Worm (Caenorhabditis elegans) whole organism, young adult: Measurements from ENCODE around the gene C02F5.12.

Experiments
- B0336.3 ChIP-seq: fragments of 200-800 bp; sonication (Bioruptor generic); IDR thresholded peaks from 2 replicates; pipeline ENCODE4 v1.3.6; 2022; ENCODE audit warnings: missing genetic modification characterization, missing compliant biosample characterization
- D2030.7 ChIP-seq: fragments of 200-800 bp; sonication (Bioruptor generic); IDR thresholded peaks from 2 replicates; pipeline ENCODE4 v1.3.6; 2022; ENCODE audit warnings: missing genetic modification reagents, missing genetic modification characterization, missing compliant biosample characterization
- F23B12.7 ChIP-seq: sonication (generic microtip); optimal IDR thresholded peaks from 2 replicates; lab custom pipeline; 2017; ENCODE audit warnings: missing genetic modification characterization, mild to moderate bottlenecking, missing compliant biosample characterization, antibody characterized with exemption, moderate library complexity; ENCODE audit not compliant: insufficient read depth
- F37B4.10 ChIP-seq: fragments of 200-800 bp; sonication (Bioruptor generic); IDR thresholded peaks from 2 replicates; pipeline ENCODE4 v1.3.6; 2022; ENCODE audit warnings: missing genetic modification characterization, missing compliant biosample characterization
- F39B2.1 ChIP-seq: fragments of 200-800 bp; sonication (Bioruptor generic); IDR thresholded peaks from 2 replicates; pipeline ENCODE4 v1.3.6; 2022; ENCODE audit warnings: missing genetic modification reagents, missing genetic modification characterization, missing compliant biosample characterization
- F52B5.7 ChIP-seq: sonication (generic microtip); optimal IDR thresholded peaks from 2 replicates; lab custom pipeline; 2016; ENCODE audit warnings: mild to moderate bottlenecking, missing genetic modification characterization, missing compliant biosample characterization
- T07F8.4 ChIP-seq: sonication (generic microtip); optimal IDR thresholded peaks from 2 replicates; lab custom pipeline; 2016; ENCODE audit warnings: mild to moderate bottlenecking, missing genetic modification characterization, moderate library complexity, missing compliant biosample characterization
- Y53G8AR.9 ChIP-seq: fragments of 200-800 bp; sonication (Bioruptor generic); conservative IDR thresholded peaks from 2 replicates; pipeline ENCODE4 v1.3.6; 2022; ENCODE audit warnings: missing genetic modification reagents, missing genetic modification characterization, missing compliant biosample characterization
- ZK185.1 ChIP-seq: sonication (generic microtip); optimal IDR thresholded peaks from 2 replicates; lab custom pipeline; 2016; ENCODE audit warnings: mild to moderate bottlenecking, missing genetic modification characterization, missing compliant biosample characterization; ENCODE audit not compliant: poor library complexity, severe bottlenecking
- aptf-2 ChIP-seq: fragments of 200-800 bp; sonication (Bioruptor generic); conservative IDR thresholded peaks from 2 replicates; pipeline ENCODE4 v1.3.6; 2022; ENCODE audit warnings: missing genetic modification reagents, missing genetic modification characterization, missing compliant biosample characterization
- attf-5 ChIP-seq: fragments of 200-800 bp; sonication (Bioruptor generic); optimal IDR thresholded peaks from 2 replicates; lab custom pipeline; 2018; ENCODE audit warnings: mild to moderate bottlenecking, missing genetic modification characterization, missing compliant biosample characterization
- ccch-3 ChIP-seq: fragments of 200-800 bp; sonication (Bioruptor generic); optimal IDR thresholded peaks from 2 replicates; lab custom pipeline; 2018; ENCODE audit warnings: mild to moderate bottlenecking, missing genetic modification characterization, missing compliant biosample characterization
- ceh-100 ChIP-seq: fragments of 200-800 bp; sonication (Bioruptor generic); IDR thresholded peaks from 2 replicates; pipeline ENCODE4 v1.3.6; 2022; ENCODE audit warnings: missing genetic modification reagents, missing genetic modification characterization, missing compliant biosample characterization
- ceh-40 ChIP-seq: fragments of 200-800 bp; sonication (Bioruptor generic); IDR thresholded peaks from 2 replicates; pipeline ENCODE4 v1.3.6; 2022; ENCODE audit warnings: missing genetic modification characterization, missing compliant biosample characterization
- die-1 ChIP-seq: sonication (generic microtip); optimal IDR thresholded peaks from 2 replicates; lab custom pipeline; 2016; ENCODE audit warnings: missing genotype, mild to moderate bottlenecking, missing genetic modification characterization, missing compliant biosample characterization
- dox-1 ChIP-seq: fragments of 200-800 bp; sonication (Bioruptor generic); IDR thresholded peaks from 2 replicates; pipeline ENCODE4 v1.3.6; 2022; ENCODE audit warnings: missing genetic modification reagents, missing genetic modification characterization, missing compliant biosample characterization
- egrh-3 ChIP-seq: fragments of 200-800 bp; sonication (Bioruptor generic); IDR thresholded peaks from 2 replicates; pipeline ENCODE4 v1.3.6; 2022; ENCODE audit warnings: missing genetic modification reagents, missing genetic modification characterization, missing compliant biosample characterization
- him-1 ChIP-seq: sonication (generic microtip); optimal IDR thresholded peaks from 2 replicates; lab custom pipeline; 2016; ENCODE audit warnings: missing genotype, missing genetic modification reagents, missing genetic modification characterization, missing compliant biosample characterization
- hmg-1.2 ChIP-seq: fragments of 200-800 bp; sonication (Bioruptor generic); IDR thresholded peaks from 2 replicates; pipeline ENCODE4 v1.3.6; 2022; ENCODE audit warnings: missing genetic modification reagents, missing genetic modification characterization, missing compliant biosample characterization
- hsf-1 ChIP-seq: fragments of 200-800 bp; sonication (Bioruptor generic); IDR thresholded peaks from 2 replicates; pipeline ENCODE4 v1.3.6; 2022; ENCODE audit warnings: missing genetic modification reagents, missing genetic modification characterization, missing compliant biosample characterization
- lag-1 ChIP-seq: fragments of 200-800 bp; sonication (Bioruptor generic); IDR thresholded peaks from 2 replicates; pipeline ENCODE4 v1.3.6; 2022; ENCODE audit warnings: missing genetic modification reagents, missing genetic modification characterization, missing compliant biosample characterization
- lin-54 ChIP-seq: fragments of 200-800 bp; sonication (Bioruptor generic); optimal IDR thresholded peaks from 2 replicates; lab custom pipeline; 2018; ENCODE audit warnings: mild to moderate bottlenecking, missing genetic modification characterization, missing compliant biosample characterization
- mcd-1 ChIP-seq: fragments of 200-800 bp; sonication (Bioruptor generic); IDR thresholded peaks from 2 replicates; pipeline ENCODE4 v1.3.6; 2022; ENCODE audit warnings: missing genetic modification reagents, missing genetic modification characterization, missing compliant biosample characterization
- nfyb-1 ChIP-seq: fragments of 200-800 bp; sonication (Bioruptor generic); IDR thresholded peaks from 2 replicates; pipeline ENCODE4 v1.3.6; 2022; ENCODE audit warnings: missing genetic modification reagents, missing genetic modification characterization, missing compliant biosample characterization
- nhr-120 ChIP-seq: fragments of 200-800 bp; sonication (Bioruptor generic); IDR thresholded peaks from 2 replicates; pipeline ENCODE4 v1.3.6; 2022; ENCODE audit warnings: missing genetic modification characterization, missing compliant biosample characterization
- nhr-80 ChIP-seq: sonication (generic microtip); optimal IDR thresholded peaks from 2 replicates; lab custom pipeline; 2016; ENCODE audit warnings: missing genetic modification characterization, missing compliant biosample characterization
- nhr-90 ChIP-seq: sonication (generic microtip); optimal IDR thresholded peaks from 2 replicates; lab custom pipeline; 2016; ENCODE audit warnings: missing genotype, mild to moderate bottlenecking, missing genetic modification characterization, missing compliant biosample characterization
- pha-4 ChIP-seq: fragments of 150-350 bp; sonication (generic microtip); optimal IDR thresholded peaks from 2 replicates; lab custom pipeline; 2014; ENCODE audit warnings: missing biosample characterization, missing genetic modification reagents, missing genetic modification characterization
- rpc-1 ChIP-seq, 2 experiments: fragments of 150-350 bp in 1 of 2; sonication (generic microtip) in 1 of 2; optimal IDR thresholded peaks; 2 replicates each; lab custom pipeline; 2014 to 2018; ENCODE audit warnings: missing biosample characterization in 1 of 2, missing genetic modification characterization in 1 of 2, missing genetic modification reagents in 1 of 2, missing genotype in 1 of 2
- sptf-2 ChIP-seq: fragments of 200-800 bp; sonication (Bioruptor generic); optimal IDR thresholded peaks from 2 replicates; lab custom pipeline; 2018; ENCODE audit warnings: mild to moderate bottlenecking, missing genetic modification characterization, missing compliant biosample characterization
- tlf-1 ChIP-seq: fragments of 200-800 bp; sonication (Bioruptor generic); optimal IDR thresholded peaks from 2 replicates; lab custom pipeline; 2018; ENCODE audit warnings: mild to moderate bottlenecking, missing genetic modification characterization, missing compliant biosample characterization
- zfh-2 ChIP-seq: fragments of 200-800 bp; sonication (Bioruptor generic); conservative IDR thresholded peaks from 2 replicates; pipeline ENCODE4 v1.3.6; 2022; ENCODE audit warnings: missing genetic modification reagents, missing genetic modification characterization, missing compliant biosample characterization
- ztf-22 ChIP-seq: fragments of 200-800 bp; sonication (Bioruptor generic); optimal IDR thresholded peaks from 2 replicates; lab custom pipeline; 2018; ENCODE audit warnings: mild to moderate bottlenecking, missing genetic modification characterization, moderate library complexity, missing compliant biosample characterization
- ztf-28 ChIP-seq: fragments of 200-800 bp; sonication (Bioruptor generic); IDR thresholded peaks from 2 replicates; pipeline ENCODE4 v1.3.6; 2022; ENCODE audit warnings: missing genetic modification reagents, missing genetic modification characterization, missing compliant biosample characterization

C02F5.12 gene

DNA sequence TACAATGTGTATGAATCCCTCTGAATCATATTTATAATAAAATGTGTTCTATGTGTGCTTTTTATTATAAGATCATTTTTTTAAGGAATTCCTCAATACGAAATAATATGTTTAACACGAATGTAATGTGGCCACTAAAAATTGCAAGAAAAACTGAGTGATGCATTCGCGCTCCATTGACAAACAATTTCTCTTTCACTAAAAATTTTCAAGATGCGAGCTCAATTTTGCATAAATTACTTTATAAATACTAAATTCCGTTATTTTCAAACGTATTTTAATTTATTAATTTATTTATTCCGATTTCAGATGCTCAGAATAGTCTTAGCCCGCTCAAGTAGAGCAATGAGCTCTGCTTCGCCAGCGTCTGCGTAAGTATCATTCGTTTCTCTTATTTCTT lies 22.9 kb upstream of the C02F5.12 start, which contains the start of gene mrps-9:
Gene mrps-9 (plus strand): TSS at position 310 of the 400 bp plus-strand sequence.
- TF ChIP-seq F39B2.1 (GFP tag; lab: Robert Waterston, UW) (no peak), mcd-1 (peak; percentile 86)

DNA sequence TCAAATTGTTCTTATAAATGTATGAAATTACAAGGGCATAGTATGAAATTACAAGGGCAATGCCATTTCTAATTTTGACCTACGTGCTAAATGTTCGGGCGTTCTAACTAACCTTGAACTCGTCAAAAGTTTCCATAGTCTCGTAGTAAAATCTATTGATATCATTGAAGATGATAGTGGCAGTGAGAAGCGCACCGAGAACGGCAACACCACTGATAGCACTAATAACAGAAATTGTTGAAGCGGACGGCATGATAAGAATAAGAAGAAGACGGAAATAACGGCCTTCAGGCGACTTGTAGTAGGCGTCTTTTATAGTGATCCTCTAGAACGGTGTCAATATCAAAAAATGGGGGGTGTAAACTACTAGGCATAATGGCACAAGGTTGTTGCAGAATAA lies 20.5 kb upstream of the C02F5.12 start, which contains the start of gene col-91:
Gene col-91 (minus strand): TSS at position 288 of the 400 bp plus-strand sequence.
- TF ChIP-seq F23B12.7 (tag; lab: Kevin White, UChicago) (no peak), rpc-1 (optimal IDR thresholded peaks at IDR 0.05; lab: Kevin White, UChicago) (no peak), rpc-1 (tag; optimal IDR thresholded peaks at IDR 0.05; lab: Kevin White, UChicago) (no peak), tlf-1 (GFP tag; lab: Kevin White, UChicago) (no peak), B0336.3 (GFP tag; lab: Robert Waterston, UW) (no peak), nhr-90 (tag; lab: Kevin White, UChicago) (no peak), nhr-80 (tag; lab: Kevin White, UChicago) (no peak), Y53G8AR.9 (no peak), lag-1 (GFP tag; lab: Robert Waterston, UW) (no peak)

DNA sequence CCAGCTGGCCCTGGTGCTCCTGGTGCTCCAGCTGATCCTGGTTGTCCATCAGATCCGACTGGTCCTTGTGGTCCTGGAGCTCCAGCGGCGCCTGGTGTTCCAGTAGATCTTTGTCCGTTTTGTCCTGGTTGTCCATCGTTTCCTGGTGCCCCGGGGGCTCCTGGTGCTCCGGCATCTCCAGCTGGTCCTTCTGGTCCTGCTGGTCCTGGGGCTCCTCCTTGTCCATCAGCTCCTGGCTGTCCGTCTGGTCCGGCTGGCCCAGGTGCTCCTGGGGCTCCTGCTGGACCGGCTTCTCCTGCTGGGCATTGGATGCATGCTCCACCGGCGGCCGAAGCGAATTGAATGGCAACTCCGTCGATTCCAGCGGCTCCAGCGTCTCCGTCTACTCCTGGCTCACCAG lies 19.8 kb upstream of the C02F5.12 start:
- TF ChIP-seq dox-1 (GFP tag; lab: Robert Waterston, UW) (0 out of 2 replicates have a peak, but pooled peaks have one; percentile 23), ztf-28 (GFP tag; lab: Robert Waterston, UW) (no peak), mcd-1 (peak; percentile 27; the same call in 1 of the 2 replicates), nfyb-1 (GFP tag; lab: Robert Waterston, UW) (0 out of 2 replicates have a peak, but pooled peaks have one; percentile 9), hsf-1 (GFP tag; lab: Robert Waterston, UW) (no peak), zfh-2 (peak; percentile 95), egrh-3 (peak; percentile 97), nhr-120 (GFP tag; lab: Robert Waterston, UW) (no peak), F52B5.7 (tag; lab: Kevin White, UChicago) (peak; percentile 44)

DNA sequence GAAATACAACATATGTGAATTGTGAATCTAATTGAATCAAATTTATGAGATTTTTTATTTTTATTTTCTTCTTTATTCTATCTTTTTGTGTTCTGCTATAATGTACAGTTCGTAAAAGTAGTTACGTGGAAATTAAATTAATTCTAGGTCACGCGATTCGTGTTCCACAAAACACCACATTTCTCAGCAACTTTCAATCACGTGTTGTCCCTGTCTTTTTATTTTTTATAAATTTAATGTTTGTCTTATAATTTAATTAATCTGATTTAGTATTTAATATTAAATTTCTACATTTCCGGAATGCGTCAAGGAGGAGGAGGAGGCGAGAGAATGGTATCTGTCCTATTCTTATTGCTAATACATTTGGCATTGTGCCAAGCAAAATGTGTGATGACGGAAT lies 15.2 kb upstream of the C02F5.12 start, which contains the start of gene ncr-2:
Gene ncr-2 (plus strand): TSS at position 301 of the 400 bp plus-strand sequence.
- TF ChIP-seq T07F8.4 (no peak), attf-5 (GFP tag; lab: Kevin White, UChicago) (no peak), ceh-100 (GFP tag; lab: Robert Waterston, UW) (no peak), ccch-3 (GFP tag; lab: Kevin White, UChicago) (no peak), sptf-2 (GFP tag; lab: Kevin White, UChicago) (no peak), ztf-22 (GFP tag; lab: Kevin White, UChicago) (no peak), D2030.7 (GFP tag; lab: Robert Waterston, UW) (no peak), hmg-1.2 (no peak), him-1 (tag; lab: Kevin White, UChicago) (no peak), lin-54 (GFP tag; lab: Kevin White, UChicago) (no peak), aptf-2 (GFP tag; lab: Robert Waterston, UW) (no peak), pha-4 (no peak), F37B4.10 (GFP tag; lab: Robert Waterston, UW) (no peak), die-1 (no peak), ZK185.1 (tag; lab: Kevin White, UChicago) (no peak), ceh-40 (no peak)
